Fruit fly (Drosophila melanogaster): Measurements from ENCODE around the gene MME1.

The MME1 gene

DNA sequence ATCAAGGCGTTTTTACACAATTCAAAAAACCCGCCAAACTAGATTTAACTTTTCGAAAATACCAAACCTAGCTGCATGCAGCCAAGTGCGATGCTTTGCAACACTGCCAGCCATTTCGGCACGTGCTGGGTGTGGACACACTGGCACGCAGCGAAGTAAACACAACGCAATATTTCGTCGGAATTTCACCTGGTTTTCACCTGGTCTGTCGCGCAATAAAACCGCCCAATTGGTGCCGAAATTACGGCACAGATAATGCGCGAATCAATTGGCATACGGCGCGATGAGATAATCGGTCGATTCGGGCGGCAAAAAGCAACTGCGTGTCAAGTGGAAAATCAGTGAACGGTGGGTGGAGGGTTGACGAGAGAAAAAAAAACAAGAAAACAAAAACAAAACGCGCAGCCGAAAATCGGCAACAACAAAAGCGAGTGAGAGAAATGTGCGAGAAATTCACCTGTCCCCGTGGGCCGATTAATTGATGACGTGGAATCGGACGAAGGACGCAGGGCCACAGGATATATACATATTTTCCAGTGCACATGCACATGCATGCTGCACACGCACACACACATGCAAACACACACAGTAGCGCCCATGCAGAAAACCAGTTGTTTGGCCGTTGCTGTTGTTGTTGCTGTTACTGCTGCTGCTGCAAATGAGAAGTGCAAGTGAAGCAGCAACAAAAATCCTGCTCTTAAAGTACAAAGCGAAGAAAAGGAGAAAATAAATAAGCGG, 29.0 kb downstream of the MME1 start, which contains the start of gene Mnn1 (continued):
- TF ChIP-seq CG11723 (GFP tag; optimal IDR thresholded peaks at IDR 0.05) (no peak), Dp (GFP tag; optimal IDR thresholded peaks at IDR 0.05) (peak; percentile 98), CG6683 (GFP tag; optimal IDR thresholded peaks at IDR 0.05) (no peak), chif (GFP tag; optimal IDR thresholded peaks at IDR 0.05) (peak; percentile 17 to 34), CG7357 (GFP tag; IDR thresholded peaks at IDR 0.05) (no peak), ranshi (GFP tag; IDR thresholded peaks at IDR 0.05) (no peak; the same call in 1 of the 2 replicates), CG8765 (GFP tag; IDR thresholded peaks at IDR 0.05) (no peak), otp (GFP tag; IDR thresholded peaks at IDR 0.05) (no peak), scrt (GFP tag; optimal IDR thresholded peaks at IDR 0.05) (no peak), Trl (optimal IDR thresholded peaks at IDR 0.05) (no peak), Trl (GFP tag; optimal IDR thresholded peaks at IDR 0.05) (peak; percentile 40), sens-2 (GFP tag; IDR thresholded peaks at IDR 0.05) (no peak), luna (GFP tag; optimal IDR thresholded peaks at IDR 0.05) (no peak), ac (GFP tag; optimal IDR thresholded peaks at IDR 0.05) (peak; percentile 34), CG1792 (GFP tag; optimal IDR thresholded peaks at IDR 0.05) (no peak), CG12942 (GFP tag; optimal IDR thresholded peaks at IDR 0.05) (peak; percentile 41), CG10267 (tag; optimal IDR thresholded peaks at IDR 0.05) (peak; percentile 98), CG31224 (GFP tag; IDR thresholded peaks at IDR 0.05) (no peak), CG34422 (GFP tag; IDR thresholded peaks at IDR 0.05) (peak; percentile 87; the same call in 2 of the 3 replicates), kni (GFP tag; optimal IDR thresholded peaks at IDR 0.05) (no peak), NC2β (GFP tag; optimal IDR thresholded peaks at IDR 0.05) (peak; percentile 30), zfh1 (GFP tag; IDR thresholded peaks at IDR 0.05) (0 out of 3 replicates have a peak, but pooled peaks have one; percentile 49), HLH3B (GFP tag; IDR thresholded peaks at IDR 0.05) (0 out of 2 replicates have a peak, but pooled peaks have one; percentile 11), Usf (GFP tag; optimal IDR thresholded peaks at IDR 0.05) (no peak), HLH4C (GFP tag; IDR thresholded peaks at IDR 0.05; ENCODE audit: partially characterized antibody) (no peak), dan (GFP tag; IDR thresholded peaks at IDR 0.05) (no peak), fu2 (GFP tag; optimal IDR thresholded peaks at IDR 0.05) (no peak), rib (GFP tag; IDR thresholded peaks at IDR 0.05) (peak; percentile 40; the same call in 1 of the 2 replicates), CG13894 (tag; optimal IDR thresholded peaks at IDR 0.05) (no peak), ato (GFP tag; IDR thresholded peaks at IDR 0.05; ENCODE audit: partially characterized antibody) (no peak), CG30403 (GFP tag; optimal IDR thresholded peaks at IDR 0.05) (peak; percentile 38), CG17186 (GFP tag; optimal IDR thresholded peaks at IDR 0.05) (peak; percentile 66), CG7839 (tag; optimal IDR thresholded peaks at IDR 0.05) (no peak), CG8478 (optimal IDR thresholded peaks at IDR 0.05) (no peak), HmgD (GFP tag; optimal IDR thresholded peaks at IDR 0.05) (peak; percentile 52), CG17612 (GFP tag; IDR thresholded peaks at IDR 0.05) (no peak), CG1024 (GFP tag; IDR thresholded peaks at IDR 0.05) (no peak), dpn (GFP tag; optimal IDR thresholded peaks at IDR 0.05) (peak; percentile 55 to 66), CG2712 (tag; optimal IDR thresholded peaks at IDR 0.05) (peak; percentile 47), CG16863 (GFP tag; optimal IDR thresholded peaks at IDR 0.05) (no peak), CG11093 (GFP tag; IDR thresholded peaks at IDR 0.05) (no peak), Kr (GFP tag; optimal IDR thresholded peaks at IDR 0.05) (no peak), grn (GFP tag; optimal IDR thresholded peaks at IDR 0.05) (no peak), Ada2b (GFP tag; IDR thresholded peaks at IDR 0.05) (no peak), h (optimal IDR thresholded peaks at IDR 0.05) (no peak), vnd (GFP tag; IDR thresholded peaks at IDR 0.05; ENCODE audit: partially characterized antibody) (no peak), maf-S (GFP tag; optimal IDR thresholded peaks at IDR 0.05) (peak; percentile 14), CG17385 (GFP tag; optimal IDR thresholded peaks at IDR 0.05) (peak; percentile 46), tgo (GFP tag; IDR thresholded peaks at IDR 0.05) (no peak), CG10209 (GFP tag; optimal IDR thresholded peaks at IDR 0.05) (peak; percentile 33), z (GFP tag; IDR thresholded peaks at IDR 0.05) (no peak)
